Fruit fly (Drosophila melanogaster) whole organism, embryonic: ENCODE results near the gene Srr.

Source experiments
- Adf1 ChIP-seq: fragments of 200-800 bp; sonication (Bioruptor generic); IDR thresholded peaks from 2 replicates; pipeline ENCODE4 v1.3.6; 2022; ENCODE audit warnings: missing biosample characterization, missing genetic modification characterization
- Atf6 ChIP-seq: fragments of 200-800 bp; sonication (Bioruptor generic); IDR thresholded peaks from 2 replicates; pipeline ENCODE4 v1.3.6; 2022; ENCODE audit warnings: missing biosample characterization, missing genetic modification characterization
- Awh ChIP-seq: fragments of 200-800 bp; sonication (Bioruptor generic); IDR thresholded peaks from 2 replicates; pipeline ENCODE4, ENCODE4 v1.3.6; 2022; ENCODE audit warnings: missing biosample characterization, missing genetic modification characterization
- Bteb2 ChIP-seq: fragments of 200-800 bp; sonication (Bioruptor generic); optimal IDR thresholded peaks from 2 replicates; lab custom pipeline; 2016; ENCODE audit warnings: missing biosample characterization, missing genetic modification characterization
- CG10209 ChIP-seq: fragments of 200-800 bp; sonication (Bioruptor generic); optimal IDR thresholded peaks from 3 replicates; lab custom pipeline; 2017; ENCODE audit warnings: missing biosample characterization, mild to moderate bottlenecking, missing genetic modification characterization, missing genetic modification reagents
- CG10366 ChIP-seq: fragments of 200-800 bp; sonication (Bioruptor generic); IDR thresholded peaks from 2 replicates; pipeline ENCODE4 v1.3.6; 2022; ENCODE audit warnings: missing biosample characterization, missing genetic modification characterization
- CG11696 ChIP-seq: fragments of 200-800 bp; sonication (Bioruptor generic); IDR thresholded peaks from 2 replicates; pipeline ENCODE4 v1.3.6; 2022; ENCODE audit warnings: missing biosample characterization, missing genetic modification characterization
- CG13424 ChIP-seq: fragments of 200-800 bp; sonication (Bioruptor generic); optimal IDR thresholded peaks from 2 replicates; lab custom pipeline; 2019; ENCODE audit warnings: missing biosample characterization, mild to moderate bottlenecking, missing genetic modification characterization, moderate library complexity
- CG1832 ChIP-seq: fragments of 200-800 bp; sonication (Bioruptor generic); optimal IDR thresholded peaks from 2 replicates; lab custom pipeline; 2017; ENCODE audit warnings: missing biosample characterization, mild to moderate bottlenecking, missing genetic modification characterization, inconsistent platforms
- CG2199 ChIP-seq: fragments of 200-800 bp; sonication (Bioruptor generic); IDR thresholded peaks from 3 replicates; pipeline ENCODE4 v1.3.6; 2022; ENCODE audit warnings: missing biosample characterization, missing genetic modification characterization
- CG2712 ChIP-seq: fragments of 200-800 bp; optimal IDR thresholded peaks from 3 replicates; lab custom pipeline; 2019; ENCODE audit warnings: missing biosample characterization, mild to moderate bottlenecking, missing genetic modification characterization, moderate library complexity
- CG33557 ChIP-seq: fragments of 200-800 bp; sonication (Bioruptor generic); optimal IDR thresholded peaks from 2 replicates; lab custom pipeline; 2019; ENCODE audit warnings: missing biosample characterization, mild to moderate bottlenecking, missing genetic modification characterization, moderate library complexity
- CG42726 ChIP-seq: fragments of 200-800 bp; sonication (Bioruptor generic); IDR thresholded peaks from 2 replicates; pipeline ENCODE4 v1.3.6; 2022; ENCODE audit warnings: missing biosample characterization, missing genetic modification characterization; ENCODE audit not compliant: partially characterized antibody
- CG5180 ChIP-seq: fragments of 200-800 bp; sonication (Bioruptor generic); optimal IDR thresholded peaks from 3 replicates; lab custom pipeline; 2017; ENCODE audit warnings: missing biosample characterization, missing genetic modification characterization, mild to moderate bottlenecking, moderate library complexity, missing genetic modification reagents
- CG6272 ChIP-seq: fragments of 200-800 bp; sonication (Bioruptor generic); IDR thresholded peaks from 2 replicates; pipeline ENCODE4 v1.3.6; 2022; ENCODE audit warnings: missing biosample characterization, missing genetic modification characterization
- CG8944 ChIP-seq: fragments of 200-800 bp; sonication (Bioruptor generic); optimal IDR thresholded peaks from 3 replicates; lab custom pipeline; 2016; ENCODE audit warnings: missing biosample characterization, missing genetic modification characterization
- E2f1 ChIP-seq: fragments of 200-800 bp; sonication (Bioruptor generic); IDR thresholded peaks from 2 replicates; pipeline ENCODE4 v1.3.6; 2022; ENCODE audit warnings: missing biosample characterization, missing genetic modification characterization
- Elba2 ChIP-seq: fragments of 200-800 bp; sonication (Bioruptor generic); optimal IDR thresholded peaks from 3 replicates; lab custom pipeline; 2016; ENCODE audit warnings: missing biosample characterization, missing genetic modification characterization
- Fer1 ChIP-seq: fragments of 200-800 bp; sonication (Bioruptor generic); optimal IDR thresholded peaks from 2 replicates; lab custom pipeline; 2017; ENCODE audit warnings: missing biosample characterization, mild to moderate bottlenecking, missing genetic modification characterization
- H2.0 ChIP-seq: fragments of 200-800 bp; sonication (Bioruptor generic); IDR thresholded peaks from 2 replicates; pipeline ENCODE4 v1.3.6; 2022; ENCODE audit warnings: missing biosample characterization, missing genetic modification characterization
- HLH54F ChIP-seq: fragments of 200-800 bp; sonication (Bioruptor generic); optimal IDR thresholded peaks from 3 replicates; lab custom pipeline; 2016; ENCODE audit warnings: missing biosample characterization, missing genetic modification characterization
- HLHmδ ChIP-seq: fragments of 200-800 bp; sonication (Bioruptor generic); optimal IDR thresholded peaks from 2 replicates; lab custom pipeline; 2018; ENCODE audit warnings: missing biosample characterization, mild to moderate bottlenecking, missing genetic modification characterization, moderate library complexity
- Hand ChIP-seq: fragments of 200-800 bp; sonication (Bioruptor generic); optimal IDR thresholded peaks from 2 replicates; lab custom pipeline; 2017; ENCODE audit warnings: mild to moderate bottlenecking, missing biosample characterization, missing genetic modification reagents, missing genetic modification characterization
- Jarid2 ChIP-seq: fragments of 200-800 bp; sonication (Bioruptor generic); optimal IDR thresholded peaks from 3 replicates; lab custom pipeline; 2017; ENCODE audit warnings: mild to moderate bottlenecking, missing biosample characterization, missing genetic modification reagents, missing genetic modification characterization
- Oaz ChIP-seq: fragments of 200-800 bp; sonication (Bioruptor generic); IDR thresholded peaks from 2 replicates; pipeline ENCODE4 v1.3.6; 2022; ENCODE audit warnings: missing biosample characterization, missing genetic modification characterization
- Rx ChIP-seq: fragments of 200-800 bp; sonication (Bioruptor generic); IDR thresholded peaks from 2 replicates; pipeline ENCODE4 v1.3.6; 2022; ENCODE audit warnings: missing biosample characterization, missing genetic modification characterization
- Sry-β ChIP-seq: fragments of 200-800 bp; sonication (Bioruptor generic); optimal IDR thresholded peaks from 2 replicates; lab custom pipeline; 2018; ENCODE audit warnings: missing biosample characterization, mild to moderate bottlenecking, missing genetic modification characterization, moderate library complexity
- ac ChIP-seq: fragments of 200-800 bp; sonication (Bioruptor generic); optimal IDR thresholded peaks from 3 replicates; lab custom pipeline; 2017; ENCODE audit warnings: missing biosample characterization, mild to moderate bottlenecking, missing genetic modification characterization
- ash1 ChIP-seq: fragments of 200-800 bp; sonication (Bioruptor generic); optimal IDR thresholded peaks from 2 replicates; lab custom pipeline; 2018; ENCODE audit warnings: missing biosample characterization, mild to moderate bottlenecking, missing genetic modification characterization
- chm ChIP-seq: fragments of 200-800 bp; sonication (Bioruptor generic); IDR thresholded peaks from 2 replicates; pipeline ENCODE4 v1.3.6; 2022; ENCODE audit warnings: missing biosample characterization, missing genetic modification characterization
- emc ChIP-seq: fragments of 200-800 bp; sonication (Bioruptor generic); optimal IDR thresholded peaks from 2 replicates; lab custom pipeline; 2016; ENCODE audit warnings: missing biosample characterization, missing genetic modification characterization
- gce ChIP-seq: fragments of 200-800 bp; sonication (Bioruptor generic); IDR thresholded peaks from 3 replicates; pipeline ENCODE4 v1.3.6; 2022; ENCODE audit warnings: missing biosample characterization, missing genetic modification characterization
- grn ChIP-seq: fragments of 200-800 bp; sonication (Bioruptor generic); optimal IDR thresholded peaks from 3 replicates; lab custom pipeline; 2017; ENCODE audit warnings: missing biosample characterization, missing genetic modification characterization
- insv ChIP-seq, 2 experiments: fragments of 200-800 bp; sonication (Bioruptor generic); optimal IDR thresholded peaks; 3 replicates each; lab custom pipeline; 2016 to 2018; ENCODE audit warnings: missing biosample characterization in 2 of 2, missing genetic modification characterization in 2 of 2
- jumu ChIP-seq: fragments of 200-800 bp; sonication (Bioruptor generic); optimal IDR thresholded peaks from 3 replicates; lab custom pipeline; 2016; ENCODE audit warnings: missing biosample characterization, missing genetic modification characterization
- ken ChIP-seq: fragments of 200-800 bp; sonication (Bioruptor generic); IDR thresholded peaks from 3 replicates; pipeline ENCODE4 v1.3.6; 2022; ENCODE audit warnings: missing biosample characterization, missing genetic modification characterization
- lbe ChIP-seq: fragments of 200-800 bp; sonication (Bioruptor generic); optimal IDR thresholded peaks from 2 replicates; lab custom pipeline; 2016; ENCODE audit warnings: missing biosample characterization, mild to moderate bottlenecking, missing genetic modification characterization
- nerfin-1 ChIP-seq: fragments of 200-800 bp; sonication (Bioruptor generic); optimal IDR thresholded peaks from 3 replicates; lab custom pipeline; 2019; ENCODE audit warnings: missing biosample characterization, mild to moderate bottlenecking, missing genetic modification characterization, moderate library complexity
- nom ChIP-seq: fragments of 200-800 bp; sonication (Bioruptor generic); optimal IDR thresholded peaks from 2 replicates; lab custom pipeline; 2017; ENCODE audit warnings: missing biosample characterization, missing genetic modification characterization, mild to moderate bottlenecking, moderate library complexity, missing genetic modification reagents
- onecut ChIP-seq: fragments of 200-800 bp; sonication (Bioruptor generic); IDR thresholded peaks from 2 replicates; pipeline ENCODE4 v1.3.6; 2022; ENCODE audit warnings: missing biosample characterization, missing genetic modification characterization
- org-1 ChIP-seq: fragments of 200-800 bp; sonication (Bioruptor generic); optimal IDR thresholded peaks from 2 replicates; lab custom pipeline; 2017; ENCODE audit warnings: missing biosample characterization, missing genetic modification characterization
- pan ChIP-seq, 4 experiments: fragments of >200 bp in 3 of 4; fragments of 200-800 bp in 1 of 4; sonication (Bioruptor generic) in 1 of 4; optimal IDR thresholded peaks in 3 of 4; IDR thresholded peaks in 1 of 4; 2 replicates each; pipeline versions ENCODE4 v1.3.6 to Lab custom; 2017 to 2022; ENCODE audit warnings: missing biosample characterization in 2 of 4, missing genetic modification characterization in 2 of 4, mixed read lengths in 1 of 4
- psq ChIP-seq: fragments of 200-800 bp; sonication (Bioruptor generic); optimal IDR thresholded peaks from 2 replicates; lab custom pipeline; 2017; ENCODE audit warnings: missing biosample characterization, missing genetic modification characterization
- sqz ChIP-seq: fragments of 200-800 bp; sonication (Bioruptor generic); optimal IDR thresholded peaks from 3 replicates; lab custom pipeline; 2018; ENCODE audit warnings: missing biosample characterization, mild to moderate bottlenecking, missing genetic modification characterization
- sug ChIP-seq: fragments of 200-800 bp; optimal IDR thresholded peaks from 2 replicates; lab custom pipeline; 2019; ENCODE audit warnings: missing biosample characterization, mild to moderate bottlenecking, missing genetic modification characterization, moderate library complexity
- tna ChIP-seq: fragments of 200-800 bp; sonication (Bioruptor generic); IDR thresholded peaks from 2 replicates; pipeline ENCODE4 v1.3.6; 2022; ENCODE audit warnings: missing biosample characterization, missing genetic modification characterization; ENCODE audit not compliant: partially characterized antibody
- tup ChIP-seq: fragments of 200-800 bp; sonication (Bioruptor generic); optimal IDR thresholded peaks from 2 replicates; lab custom pipeline; 2016; ENCODE audit warnings: missing biosample characterization, mild to moderate bottlenecking, missing genetic modification characterization, moderate library complexity
- wek ChIP-seq: fragments of 200-800 bp; sonication (Bioruptor generic); optimal IDR thresholded peaks from 3 replicates; lab custom pipeline; 2018; ENCODE audit warnings: missing biosample characterization, mild to moderate bottlenecking, missing genetic modification characterization, moderate library complexity

The Srr gene

DNA sequence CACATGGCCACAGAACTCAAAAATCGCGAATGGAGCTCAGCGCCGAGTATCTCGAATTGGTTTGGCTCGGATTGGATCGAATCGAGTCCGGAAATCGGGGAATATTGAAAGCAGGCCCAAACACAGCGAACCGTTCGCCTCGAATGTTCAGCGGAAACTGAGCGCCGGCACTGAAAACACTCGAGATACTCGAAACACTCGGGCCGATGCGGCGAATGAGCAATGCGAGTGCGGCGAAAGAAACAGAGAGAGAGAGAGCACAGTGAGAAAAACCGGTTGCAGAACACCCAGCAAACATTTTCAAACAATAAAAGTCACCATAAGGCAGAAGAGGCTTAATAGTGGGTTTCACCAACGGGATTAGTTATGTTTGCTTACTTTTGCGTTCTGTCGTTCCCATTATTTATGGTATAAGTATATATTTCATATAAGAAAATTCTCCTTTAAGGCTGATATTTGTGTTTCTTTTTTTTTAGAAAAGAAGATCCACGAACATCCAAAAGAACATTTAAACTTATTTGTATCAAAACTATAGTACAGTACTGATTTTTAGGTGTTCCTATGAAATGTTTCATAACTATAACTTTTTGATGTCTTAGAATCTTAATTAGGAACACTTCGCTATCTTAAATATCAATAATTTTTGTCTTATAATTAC lies 29.3 kb downstream of the Srr start, which contains the start of gene FER (continued):
- TF ChIP-seq Elba2 (GFP tag; lab: Kevin White, UChicago) = no peak
- TF ChIP-seq CG1832 (GFP tag; lab: Kevin White, UChicago) = peak; percentile 78
- TF ChIP-seq CG8944 (GFP tag; lab: Kevin White, UChicago) = peak; percentile 21
- peak; percentile 69 for TF ChIP-seq Fer1 (GFP tag; lab: Kevin White, UChicago)
- peak; percentile 17; the same call in 1 of the 2 replicates for TF ChIP-seq Adf1 (GFP tag; lab: Robert Waterston, UW)
- TF ChIP-seq Atf6 (GFP tag; lab: Robert Waterston, UW) = peak; percentile 46
- TF ChIP-seq CG2199 (GFP tag; lab: Robert Waterston, UW) = no peak
- TF ChIP-seq jumu = no peak
- TF ChIP-seq CG13424 = peak; percentile 0
- TF ChIP-seq CG42726 = peak; percentile 82; the same call in 1 of the 2 replicates
- TF ChIP-seq chm (GFP tag; lab: Robert Waterston, UW) = peak; percentile 85
- TF ChIP-seq grn = peak; percentile 24
- TF ChIP-seq gce (GFP tag; lab: Robert Waterston, UW) = no peak; the same call in 2 of the 3 replicates
- no peak for TF ChIP-seq Oaz (GFP tag; lab: Robert Waterston, UW)
- peak; percentile 19 for TF ChIP-seq lbe (GFP tag; lab: Kevin White, UChicago)
- no peak for TF ChIP-seq Rx (GFP tag; lab: Robert Waterston, UW)
- peak; percentile 17 for TF ChIP-seq CG2712
- peak; percentile 76 for TF ChIP-seq HLHmδ (GFP tag; lab: Kevin White, UChicago)
- 0 out of 2 replicates have a peak, but pooled peaks have one; percentile 45 for TF ChIP-seq Awh (GFP tag; lab: Robert Waterston, UW)
- TF ChIP-seq CG33557 (GFP tag; lab: Kevin White, UChicago) = peak; percentile 21
- TF ChIP-seq wek = peak; percentile 63
- peak; percentile 39 for TF ChIP-seq sug (tag; lab: Kevin White, UChicago)
- TF ChIP-seq CG5180 (GFP tag; lab: Kevin White, UChicago) = peak; percentile 55
- no peak for TF ChIP-seq tup (GFP tag; lab: Kevin White, UChicago)
- TF ChIP-seq CG11696 = 0 out of 2 replicates have a peak, but pooled peaks have one; percentile 34
- TF ChIP-seq sqz = peak; percentile 26
- no peak for TF ChIP-seq CG10366 (GFP tag; lab: Robert Waterston, UW)
- TF ChIP-seq CG6272 (GFP tag; lab: Robert Waterston, UW) = peak; percentile 30; the same call in 1 of the 2 replicates
- TF ChIP-seq nerfin-1 = peak; percentile 45
- peak; percentile 5 for TF ChIP-seq org-1 (GFP tag; lab: Kevin White, UChicago)
- TF ChIP-seq Hand (GFP tag; lab: Kevin White, UChicago) = no peak
- TF ChIP-seq CG10209 (GFP tag; lab: Kevin White, UChicago) = peak; percentile 18
- TF ChIP-seq ash1 (GFP tag; lab: Kevin White, UChicago) = peak; percentile 61
- peak; percentile 47; the same call in 1 of the 3 replicates for TF ChIP-seq ken
- no peak for TF ChIP-seq pan (optimal IDR thresholded peaks at IDR 0.05; lab: Kevin White, UChicago)
- TF ChIP-seq pan (GFP tag; optimal IDR thresholded peaks at IDR 0.05 in 1 of 2, IDR thresholded peaks at IDR 0.05 in 1 of 2) = peak in 1 of 2 experiments; percentile 66
- peak; percentile 12 for TF ChIP-seq ac (GFP tag; lab: Kevin White, UChicago)
- TF ChIP-seq psq (GFP tag; lab: Kevin White, UChicago) = no peak
- TF ChIP-seq Jarid2 (GFP tag; lab: Kevin White, UChicago) = peak; percentile 100
- TF ChIP-seq emc = no peak
- peak; percentile 79 for TF ChIP-seq nom (GFP tag; lab: Kevin White, UChicago)
- TF ChIP-seq Sry-β (GFP tag; lab: Kevin White, UChicago) = no peak
- peak; percentile 81 for TF ChIP-seq tna (GFP tag; lab: Robert Waterston, UW)
- peak; percentile 58 for TF ChIP-seq onecut
- peak; percentile 30; the same call in 1 of the 2 replicates for TF ChIP-seq E2f1 (GFP tag; lab: Robert Waterston, UW)
- 0 out of 2 replicates have a peak, but pooled peaks have one; percentile 27 for TF ChIP-seq H2.0 (GFP tag; lab: Robert Waterston, UW)
- TF ChIP-seq insv (GFP tag; optimal IDR thresholded peaks at IDR 0.05; lab: Kevin White, UChicago) = peak in 1 of 2 experiments; percentile 47
- no peak for TF ChIP-seq Bteb2 (GFP tag; lab: Kevin White, UChicago)
- TF ChIP-seq HLH54F (GFP tag; lab: Kevin White, UChicago) = peak; percentile 0
